Worm (Caenorhabditis elegans) whole organism, mixed stage, embryonic: ENCODE measurements around the gene nas-10.

Experiments
- blmp-1 ChIP-seq: fragments of 150-350 bp; optimal IDR thresholded peaks from 2 replicates; lab custom pipeline; 2014; ENCODE audit warnings: missing biosample characterization, missing genetic modification characterization
- elt-1 ChIP-seq: sonication (generic microtip); optimal IDR thresholded peaks from 2 replicates; lab custom pipeline; 2017; ENCODE audit warnings: missing genetic modification characterization, mild to moderate bottlenecking, missing compliant biosample characterization, antibody characterized with exemption, moderate library complexity, borderline replicate concordance; ENCODE audit not compliant: insufficient read depth
- lsy-2 ChIP-seq: fragments of 150-350 bp; optimal IDR thresholded peaks from 2 replicates; lab custom pipeline; 2014; ENCODE audit warnings: missing biosample characterization, missing genetic modification characterization
- nhr-12 ChIP-seq: fragments of 150-350 bp; optimal IDR thresholded peaks from 2 replicates; lab custom pipeline; 2014; ENCODE audit warnings: missing biosample characterization, missing genetic modification characterization
- nhr-2 ChIP-seq: fragments of 150-350 bp; optimal IDR thresholded peaks from 2 replicates; lab custom pipeline; 2014; ENCODE audit warnings: missing biosample characterization, missing genetic modification characterization
- nhr-237 ChIP-seq: fragments of 150-350 bp; optimal IDR thresholded peaks from 2 replicates; lab custom pipeline; 2014; ENCODE audit warnings: missing biosample characterization, missing genetic modification characterization
- nhr-28 ChIP-seq: fragments of 150-350 bp; optimal IDR thresholded peaks from 2 replicates; lab custom pipeline; 2014; ENCODE audit warnings: missing biosample characterization, missing genetic modification characterization
- nhr-76 ChIP-seq: sonication (generic microtip); optimal IDR thresholded peaks from 2 replicates; lab custom pipeline; 2017; ENCODE audit warnings: missing biosample characterization, missing genetic modification characterization
- pha-4 ChIP-seq: fragments of 150-350 bp; optimal IDR thresholded peaks from 2 replicates; lab custom pipeline; 2018; ENCODE audit warnings: missing biosample characterization, missing genetic modification reagents, missing genetic modification characterization
- sptf-1 ChIP-seq: sonication (generic microtip); optimal IDR thresholded peaks from 2 replicates; lab custom pipeline; 2017; ENCODE audit warnings: mild to moderate bottlenecking, missing genetic modification characterization, moderate library complexity, missing compliant biosample characterization
- unc-120 ChIP-seq: sonication (generic microtip); optimal IDR thresholded peaks from 2 replicates; lab custom pipeline; 2017; ENCODE audit warnings: missing genetic modification characterization, missing compliant biosample characterization; ENCODE audit not compliant: poor library complexity, severe bottlenecking
- unc-39 ChIP-seq: fragments of 150-350 bp; optimal IDR thresholded peaks from 2 replicates; lab custom pipeline; 2014; ENCODE audit warnings: missing biosample characterization, missing genetic modification characterization
- zip-8 ChIP-seq: fragments of 150-350 bp; optimal IDR thresholded peaks from 2 replicates; lab custom pipeline; 2014; ENCODE audit warnings: missing biosample characterization, missing genetic modification characterization

DNA sequence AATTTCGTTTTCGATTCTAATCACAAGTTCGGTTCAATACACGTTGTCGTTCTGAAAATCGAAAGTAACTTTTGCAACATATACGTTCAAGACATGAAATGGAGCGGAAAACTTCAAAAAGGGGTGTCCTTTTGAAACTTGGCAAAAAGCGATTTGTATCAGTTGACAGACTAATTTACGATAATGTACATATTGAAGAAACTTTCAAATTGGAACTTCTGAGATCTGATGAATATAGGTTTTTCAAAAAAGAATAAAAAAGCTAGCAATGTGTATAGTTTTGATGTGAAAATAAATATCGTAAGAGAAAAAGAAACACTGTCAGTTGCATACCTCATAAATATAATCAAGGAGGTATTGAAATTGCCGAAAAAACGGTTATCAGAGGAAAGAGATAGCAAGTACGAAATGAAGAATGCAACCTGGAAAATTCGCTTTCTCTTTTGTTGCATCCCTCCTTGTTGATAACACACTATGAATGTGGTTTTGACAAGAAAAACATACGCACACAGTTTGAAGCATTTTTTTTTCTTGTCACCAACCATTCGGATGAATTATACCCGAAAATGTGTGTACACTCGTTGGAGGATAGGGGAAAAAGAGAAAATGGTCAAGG lies 34.2 kb downstream of the nas-10 start, which contains the start of gene dgn-1:
- TF ChIP-seq pha-4 (tag; lab: Kevin White, UChicago) (no peak), nhr-12 (tag; lab: Kevin White, UChicago) (no peak), unc-120 (no peak), zip-8 (tag; lab: Kevin White, UChicago) (no peak), unc-39 (tag; lab: Kevin White, UChicago) (no peak), nhr-2 (tag; lab: Kevin White, UChicago) (no peak), lsy-2 (tag; lab: Kevin White, UChicago) (no peak), nhr-28 (tag; lab: Kevin White, UChicago) (no peak), nhr-76 (tag; lab: Kevin White, UChicago) (no peak), blmp-1 (tag; lab: Kevin White, UChicago) (no peak), nhr-237 (tag; lab: Kevin White, UChicago) (no peak), sptf-1 (tag; lab: Kevin White, UChicago) (no peak), elt-1 (tag; lab: Kevin White, UChicago) (no peak)
